ENCODE assay signal across 2 worm cellular contexts in the genomic region with DNA sequence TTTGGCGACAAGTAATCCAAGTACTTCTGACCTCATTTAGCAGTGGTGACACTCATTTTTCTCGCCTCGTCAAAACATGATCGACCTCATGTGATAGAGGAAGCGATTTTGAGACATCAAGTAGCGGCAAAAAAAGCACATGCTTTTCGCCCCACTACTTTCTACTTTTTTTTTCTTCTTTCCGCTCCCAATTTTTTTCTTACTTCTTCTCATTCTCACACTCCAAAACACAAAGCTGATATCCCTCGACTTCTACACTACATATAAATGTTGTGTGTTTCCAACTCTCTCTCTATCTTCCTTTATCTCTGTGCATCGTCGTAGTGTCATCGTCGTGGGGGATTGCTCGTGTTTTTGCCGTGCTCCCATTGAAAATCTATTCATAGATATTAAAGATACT.
TF ChIP-seq lines count a peak whose summit lies in the region.

No protein-coding gene starts in this region.

TF ChIP-seq in whole organism, L1 larva, 84 proteins besides CTCF, POLR2A, EP300 and RAD21 (continued from another document and continues in another):
- TF ChIP-seq lin-13 (GFP tag; optimal IDR thresholded peaks at IDR 0.05; lab: Kevin White, UChicago), result no peak
- peak in 1 of 3 experiments; percentile 11 for TF ChIP-seq ceh-82 (tag; optimal IDR thresholded peaks at IDR 0.05; lab: Kevin White, UChicago)
- TF ChIP-seq egl-27 (tag; optimal IDR thresholded peaks at IDR 0.05; lab: Kevin White, UChicago), result no peak
- no peak for TF ChIP-seq lin-35 (GFP tag; optimal IDR thresholded peaks at IDR 0.05; lab: Kevin White, UChicago)
- TF ChIP-seq C34B4.2 (tag; optimal IDR thresholded peaks at IDR 0.05; lab: Kevin White, UChicago), result no peak
- TF ChIP-seq rnt-1 (tag; optimal IDR thresholded peaks at IDR 0.05; lab: Kevin White, UChicago), result peak; percentile 35
- TF ChIP-seq nhr-76 (tag; optimal IDR thresholded peaks at IDR 0.05; lab: Kevin White, UChicago), result no peak
- TF ChIP-seq vab-15 (tag; optimal IDR thresholded peaks at IDR 0.05; lab: Kevin White, UChicago), result no peak
- no peak for TF ChIP-seq ceh-63 (GFP tag; optimal IDR thresholded peaks at IDR 0.05; lab: Kevin White, UChicago)
- TF ChIP-seq ets-5 (GFP tag; IDR thresholded peaks at IDR 0.05; lab: Robert Waterston, UW), result no peak
- no peak for TF ChIP-seq tbx-2 (tag; optimal IDR thresholded peaks at IDR 0.05; lab: Kevin White, UChicago)
- peak; percentile 84 for TF ChIP-seq lin-14 (GFP tag; optimal IDR thresholded peaks at IDR 0.05; lab: Kevin White, UChicago)
- no peak for TF ChIP-seq unc-130 (tag; optimal IDR thresholded peaks at IDR 0.05; lab: Kevin White, UChicago)
- no peak for TF ChIP-seq skn-1 (tag; optimal IDR thresholded peaks at IDR 0.05; lab: Kevin White, UChicago)
- TF ChIP-seq snpc-4 (tag; optimal IDR thresholded peaks at IDR 0.05; lab: Kevin White, UChicago), result no peak
- peak; percentile 11 to 38 for TF ChIP-seq lsy-2 (tag; optimal IDR thresholded peaks at IDR 0.05; lab: Kevin White, UChicago)
- TF ChIP-seq grh-1 (GFP tag; IDR thresholded peaks at IDR 0.05; lab: Robert Waterston, UW), result no peak
- TF ChIP-seq fkh-4 (tag; optimal IDR thresholded peaks at IDR 0.05; lab: Kevin White, UChicago; ENCODE audit: borderline replicate concordance), result no peak
- TF ChIP-seq irx-1 (tag; optimal IDR thresholded peaks at IDR 0.05; lab: Kevin White, UChicago), result no peak
- TF ChIP-seq lin-15B (tag; optimal IDR thresholded peaks at IDR 0.05; lab: Kevin White, UChicago), result no peak
- TF ChIP-seq zip-4 (GFP tag; optimal IDR thresholded peaks at IDR 0.05; lab: Kevin White, UChicago), result no peak
- TF ChIP-seq elt-3 (tag; optimal IDR thresholded peaks at IDR 0.05; lab: Kevin White, UChicago), result no peak
- TF ChIP-seq efl-1 (optimal IDR thresholded peaks at IDR 0.05; lab: Kevin White, UChicago), result no peak
- TF ChIP-seq efl-1 (GFP tag; optimal IDR thresholded peaks at IDR 0.05 in 1 of 2; lab: Kevin White, UChicago), result no peak
- no peak for TF ChIP-seq hlh-4 (tag; optimal IDR thresholded peaks at IDR 0.05; lab: Kevin White, UChicago)
- peak; percentile 83 for TF ChIP-seq nhr-71 (tag; optimal IDR thresholded peaks at IDR 0.05; lab: Kevin White, UChicago)
- TF ChIP-seq C16A3.4 (tag; optimal IDR thresholded peaks at IDR 0.05; lab: Kevin White, UChicago), result no peak
- TF ChIP-seq nhr-12 (tag; optimal IDR thresholded peaks at IDR 0.05; lab: Kevin White, UChicago), result no peak
- peak; percentile 62 for TF ChIP-seq fkh-8 (tag; optimal IDR thresholded peaks at IDR 0.05; lab: Kevin White, UChicago)
- TF ChIP-seq C04F5.9 (tag; optimal IDR thresholded peaks at IDR 0.05; lab: Kevin White, UChicago), result no peak
- TF ChIP-seq ceh-90 (tag; optimal IDR thresholded peaks at IDR 0.05; lab: Kevin White, UChicago), result no peak
- no peak for TF ChIP-seq isw-1 (GFP tag; IDR thresholded peaks at IDR 0.05; lab: Robert Waterston, UW)
- TF ChIP-seq nhr-11 (tag; optimal IDR thresholded peaks at IDR 0.05; lab: Kevin White, UChicago), result peak; percentile 49
- TF ChIP-seq mep-1 (tag; optimal IDR thresholded peaks at IDR 0.05; lab: Kevin White, UChicago), result no peak
- no peak for TF ChIP-seq unc-30 (tag; optimal IDR thresholded peaks at IDR 0.05; lab: Kevin White, UChicago)
- TF ChIP-seq nhr-84 (tag; optimal IDR thresholded peaks at IDR 0.05; lab: Kevin White, UChicago), result no peak
- no peak for TF ChIP-seq F16B12.6 (tag; optimal IDR thresholded peaks at IDR 0.05; lab: Kevin White, UChicago)
- no peak for TF ChIP-seq hpl-2 (GFP tag; optimal IDR thresholded peaks at IDR 0.05; lab: Kevin White, UChicago)
- TF ChIP-seq efl-3 (GFP tag; optimal IDR thresholded peaks at IDR 0.05; lab: Kevin White, UChicago), result no peak
- TF ChIP-seq egl-13 (tag; optimal IDR thresholded peaks at IDR 0.05; lab: Kevin White, UChicago), result no peak
- no peak for TF ChIP-seq unc-98 (GFP tag; IDR thresholded peaks at IDR 0.05; lab: Robert Waterston, UW)
- peak; percentile 49 for TF ChIP-seq snu-23 (GFP tag; optimal IDR thresholded peaks at IDR 0.05; lab: Kevin White, UChicago)
- TF ChIP-seq swsn-7 (tag; optimal IDR thresholded peaks at IDR 0.05; lab: Kevin White, UChicago), result no peak
- TF ChIP-seq unc-62 (GFP tag; optimal IDR thresholded peaks at IDR 0.05; lab: Kevin White, UChicago), result no peak
- TF ChIP-seq blmp-1 (tag; optimal IDR thresholded peaks at IDR 0.05; lab: Kevin White, UChicago), result no peak
- no peak for TF ChIP-seq pag-3 (tag; optimal IDR thresholded peaks at IDR 0.05; lab: Kevin White, UChicago; ENCODE audit: borderline replicate concordance, insufficient read depth)
- peak; percentile 23 for TF ChIP-seq nhr-19 (GFP tag; conservative IDR thresholded peaks at IDR 0.05; lab: Robert Waterston, UW)
- no peak for TF ChIP-seq ceh-8 (GFP tag; optimal IDR thresholded peaks at IDR 0.05; lab: Kevin White, UChicago)
- TF ChIP-seq Y116A8C.19 (tag; optimal IDR thresholded peaks at IDR 0.05; lab: Kevin White, UChicago; ENCODE audit: borderline replicate concordance), result no peak
- no peak for TF ChIP-seq nhr-85 (tag; lab: Kevin White, UChicago)
- no peak for TF ChIP-seq aha-1 (tag; optimal IDR thresholded peaks at IDR 0.05; lab: Kevin White, UChicago)
- TF ChIP-seq nhr-237 (tag; optimal IDR thresholded peaks at IDR 0.05; lab: Kevin White, UChicago), result no peak
- TF ChIP-seq hlh-17 (GFP tag; optimal IDR thresholded peaks at IDR 0.05; lab: Kevin White, UChicago; ENCODE audit: borderline replicate concordance), result no peak
- no peak for TF ChIP-seq aly-2 (tag; optimal IDR thresholded peaks at IDR 0.05; lab: Kevin White, UChicago)
- TF ChIP-seq fos-1 (tag; optimal IDR thresholded peaks at IDR 0.05; lab: Kevin White, UChicago), result no peak
- TF ChIP-seq elt-2 (tag; optimal IDR thresholded peaks at IDR 0.05; lab: Kevin White, UChicago), result no peak
- TF ChIP-seq ces-1 (GFP tag; optimal IDR thresholded peaks at IDR 0.05; lab: Kevin White, UChicago), result no peak
- TF ChIP-seq nhr-77 (tag; optimal IDR thresholded peaks at IDR 0.05; lab: Kevin White, UChicago), result no peak
- TF ChIP-seq jun-1 (tag; optimal IDR thresholded peaks at IDR 0.05; lab: Kevin White, UChicago), result no peak
- no peak for TF ChIP-seq ama-1 (optimal IDR thresholded peaks at IDR 0.05; lab: Kevin White, UChicago)
- TF ChIP-seq zag-1 (tag; optimal IDR thresholded peaks at IDR 0.05; lab: Kevin White, UChicago), result no peak
- TF ChIP-seq unc-86 (tag; optimal IDR thresholded peaks at IDR 0.05; lab: Kevin White, UChicago), result no peak
- TF ChIP-seq lir-3 (tag; optimal IDR thresholded peaks at IDR 0.05; lab: Kevin White, UChicago; ENCODE audit: poor library complexity), result no peak
- TF ChIP-seq sptf-1 (tag; optimal IDR thresholded peaks at IDR 0.05; lab: Kevin White, UChicago), result no peak
- TF ChIP-seq fkh-10 (GFP tag; optimal IDR thresholded peaks at IDR 0.05; lab: Kevin White, UChicago), result no peak
- no peak for TF ChIP-seq ceh-88 (GFP tag; IDR thresholded peaks at IDR 0.05; lab: Robert Waterston, UW)
- no peak for TF ChIP-seq pqm-1 (tag; optimal IDR thresholded peaks at IDR 0.05; lab: Kevin White, UChicago)

TF ChIP-seq in whole organism, L4 larva, 104 proteins besides CTCF, POLR2A, EP300 and RAD21 (continued from another document):
- TF ChIP-seq pha-4 (GFP tag; IDR thresholded peaks at IDR 0.05; lab: Robert Waterston, UW) (no peak), pha-4 (tag; optimal IDR thresholded peaks at IDR 0.05; lab: Kevin White, UChicago) (no peak), mxl-3 (GFP tag; optimal IDR thresholded peaks at IDR 0.05; lab: Kevin White, UChicago) (no peak), zip-2 (tag; optimal IDR thresholded peaks at IDR 0.05; lab: Kevin White, UChicago) (no peak), nhr-48 (tag; optimal IDR thresholded peaks at IDR 0.05; lab: Kevin White, UChicago) (no peak), lin-39 (tag; optimal IDR thresholded peaks at IDR 0.05; lab: Kevin White, UChicago) (no peak), egl-27 (tag; optimal IDR thresholded peaks at IDR 0.05; lab: Kevin White, UChicago) (no peak), mxl-2 (GFP tag; conservative IDR thresholded peaks at IDR 0.05; lab: Robert Waterston, UW) (no peak), mdl-1 (tag; optimal IDR thresholded peaks at IDR 0.05; lab: Kevin White, UChicago) (peak in 1 of 2 experiments; percentile 45), nhr-10 (tag; optimal IDR thresholded peaks at IDR 0.05; lab: Kevin White, UChicago) (no peak), saeg-2 (GFP tag; IDR thresholded peaks at IDR 0.05; lab: Robert Waterston, UW) (no peak), nhr-28 (tag; optimal IDR thresholded peaks at IDR 0.05; lab: Kevin White, UChicago) (peak; percentile 44), F44E2.7 (GFP tag; IDR thresholded peaks at IDR 0.05; lab: Robert Waterston, UW) (no peak), mep-1 (tag; optimal IDR thresholded peaks at IDR 0.05; lab: Kevin White, UChicago) (peak; percentile 23), snpc-1.2 (GFP tag; IDR thresholded peaks at IDR 0.05; lab: Robert Waterston, UW) (no peak), jun-1 (tag; optimal IDR thresholded peaks at IDR 0.05; lab: Kevin White, UChicago) (no peak), ama-1 (optimal IDR thresholded peaks at IDR 0.05; lab: Kevin White, UChicago) (no peak), Y105C5A.15 (GFP tag; IDR thresholded peaks at IDR 0.05; lab: Robert Waterston, UW) (no peak), aly-2 (tag; optimal IDR thresholded peaks at IDR 0.05; lab: Kevin White, UChicago) (no peak), Y48G9A.11 (GFP tag; IDR thresholded peaks at IDR 0.05; lab: Robert Waterston, UW) (no peak), unc-39 (tag; optimal IDR thresholded peaks at IDR 0.05; lab: Kevin White, UChicago) (no peak), pqm-1 (tag; optimal IDR thresholded peaks at IDR 0.05; lab: Kevin White, UChicago) (no peak), unc-62 (GFP tag; optimal IDR thresholded peaks at IDR 0.05 in 1 of 2; lab: Kevin White, UChicago) (peak in 1 of 2 experiments; percentile 88), unc-62 (tag; optimal IDR thresholded peaks at IDR 0.05; lab: Kevin White, UChicago) (no peak), egl-43 (GFP tag; IDR thresholded peaks at IDR 0.05; lab: Robert Waterston, UW) (no peak), hlh-30 (tag; optimal IDR thresholded peaks at IDR 0.05; lab: Kevin White, UChicago; ENCODE audit: insufficient read depth) (peak; percentile 86)
TF ChIP-seq in whole organism, L4 larva: peak in this region for 9.
